Worm (Caenorhabditis elegans): Measurements from ENCODE around the gene T21D12.11.

The T21D12.11 gene

ce11 chrIV:294737-295136 is 25.5 kb downstream of the T21D12.11 start (continued):
- no peak for TF ChIP-seq unc-130 (tag; optimal IDR thresholded peaks at IDR 0.05)
- no peak for TF ChIP-seq sup-37 (GFP tag; optimal IDR thresholded peaks at IDR 0.05)
- no peak for TF ChIP-seq unc-98 (GFP tag; IDR thresholded peaks at IDR 0.05)
- peak; percentile 23 for TF ChIP-seq snu-23 (GFP tag; optimal IDR thresholded peaks at IDR 0.05)
- no peak for TF ChIP-seq C04F5.9 (tag; optimal IDR thresholded peaks at IDR 0.05)
- TF ChIP-seq nhr-20 (tag; optimal IDR thresholded peaks at IDR 0.05): peak; percentile 29
- TF ChIP-seq egl-27 (tag; optimal IDR thresholded peaks at IDR 0.05): no peak

ce11 chrIV:295734-296201 is 26.6 kb downstream of the T21D12.11 start:
- peak; percentile 28 for TF ChIP-seq tbx-2 (tag; optimal IDR thresholded peaks at IDR 0.05)
- peak; percentile 46; the same call in 1 of the 2 replicates for TF ChIP-seq nhr-19 (GFP tag; conservative IDR thresholded peaks at IDR 0.05)
- peak in 1 of 3 experiments; percentile 49 for TF ChIP-seq dpl-1 (GFP tag; optimal IDR thresholded peaks at IDR 0.05)
- no peak for TF ChIP-seq pag-3 (tag; optimal IDR thresholded peaks at IDR 0.05; ENCODE audit: borderline replicate concordance, insufficient read depth)
- no peak for TF ChIP-seq ceh-88 (GFP tag; IDR thresholded peaks at IDR 0.05)
- no peak for TF ChIP-seq blmp-1 (tag; optimal IDR thresholded peaks at IDR 0.05)
- TF ChIP-seq lin-35 (GFP tag; optimal IDR thresholded peaks at IDR 0.05): peak in 1 of 2 experiments; percentile 76
- TF ChIP-seq nhr-90 (tag; optimal IDR thresholded peaks at IDR 0.05; ENCODE audit: poor library complexity): peak; percentile 47
- peak; percentile 1 for TF ChIP-seq lin-13 (GFP tag; optimal IDR thresholded peaks at IDR 0.05)
- TF ChIP-seq nhr-47 (tag; optimal IDR thresholded peaks at IDR 0.05): peak; percentile 2
- peak; percentile 18 for TF ChIP-seq pax-3 (tag; optimal IDR thresholded peaks at IDR 0.05)
- no peak for TF ChIP-seq aha-1 (tag; optimal IDR thresholded peaks at IDR 0.05)
- TF ChIP-seq C34B4.2 (tag; optimal IDR thresholded peaks at IDR 0.05): no peak
- TF ChIP-seq ceh-82 (tag; optimal IDR thresholded peaks at IDR 0.05): no peak
- TF ChIP-seq efl-1 (optimal IDR thresholded peaks at IDR 0.05): no peak
- peak in 1 of 2 experiments; percentile 70 for TF ChIP-seq efl-1 (GFP tag; optimal IDR thresholded peaks at IDR 0.05 in 1 of 2)
- TF ChIP-seq elt-2 (tag; optimal IDR thresholded peaks at IDR 0.05): peak; percentile 81
- TF ChIP-seq C16A3.4 (tag; optimal IDR thresholded peaks at IDR 0.05): no peak
- no peak for TF ChIP-seq nhr-84 (tag; optimal IDR thresholded peaks at IDR 0.05)
- peak; percentile 46 for TF ChIP-seq lin-14 (GFP tag; optimal IDR thresholded peaks at IDR 0.05)
- TF ChIP-seq sup-37 (GFP tag; optimal IDR thresholded peaks at IDR 0.05): no peak
- peak; percentile 70 for TF ChIP-seq nhr-71 (tag; optimal IDR thresholded peaks at IDR 0.05)
- peak in 1 of 2 experiments; percentile 54 for TF ChIP-seq mdl-1 (tag; optimal IDR thresholded peaks at IDR 0.05)
- TF ChIP-seq nhr-20 (tag; optimal IDR thresholded peaks at IDR 0.05): peak; percentile 70
- no peak for TF ChIP-seq rnt-1 (tag; optimal IDR thresholded peaks at IDR 0.05)
- peak in 2 of 6 experiments; percentile 37 to 45 for TF ChIP-seq elt-3 (tag; optimal IDR thresholded peaks at IDR 0.05)
- no peak for TF ChIP-seq unc-130 (tag; optimal IDR thresholded peaks at IDR 0.05)
- no peak for TF ChIP-seq Y116A8C.19 (tag; optimal IDR thresholded peaks at IDR 0.05; ENCODE audit: borderline replicate concordance)
- peak; percentile 20 for TF ChIP-seq jun-1 (tag; optimal IDR thresholded peaks at IDR 0.05)
- peak; percentile 34 for TF ChIP-seq snu-23 (GFP tag; optimal IDR thresholded peaks at IDR 0.05)
- TF ChIP-seq ztf-11 (tag; optimal IDR thresholded peaks at IDR 0.05): no peak

ce11 chrIV:296849-297248 is 27.6 kb downstream of the T21D12.11 start:
- TF ChIP-seq fkh-4 (tag; optimal IDR thresholded peaks at IDR 0.05; ENCODE audit: borderline replicate concordance): no peak
- TF ChIP-seq ceh-88 (GFP tag; IDR thresholded peaks at IDR 0.05): no peak
- no peak for TF ChIP-seq egl-13 (tag; optimal IDR thresholded peaks at IDR 0.05)
- TF ChIP-seq isw-1 (GFP tag; IDR thresholded peaks at IDR 0.05): no peak
- no peak for TF ChIP-seq hpl-2 (GFP tag; optimal IDR thresholded peaks at IDR 0.05)
- no peak for TF ChIP-seq nhr-11 (tag; optimal IDR thresholded peaks at IDR 0.05)
- no peak for TF ChIP-seq C16A3.4 (tag; optimal IDR thresholded peaks at IDR 0.05)
- no peak for TF ChIP-seq blmp-1 (tag; optimal IDR thresholded peaks at IDR 0.05)
- TF ChIP-seq efl-3 (GFP tag; optimal IDR thresholded peaks at IDR 0.05): no peak
- TF ChIP-seq unc-86 (tag; optimal IDR thresholded peaks at IDR 0.05): no peak
- TF ChIP-seq nhr-84 (tag; optimal IDR thresholded peaks at IDR 0.05): no peak
- no peak for TF ChIP-seq ceh-90 (tag; optimal IDR thresholded peaks at IDR 0.05)
- no peak for TF ChIP-seq hlh-17 (GFP tag; optimal IDR thresholded peaks at IDR 0.05; ENCODE audit: borderline replicate concordance)
- TF ChIP-seq mab-9 (GFP tag; IDR thresholded peaks at IDR 0.05): no peak
- TF ChIP-seq mep-1 (tag; optimal IDR thresholded peaks at IDR 0.05): no peak
- TF ChIP-seq lin-35 (GFP tag; optimal IDR thresholded peaks at IDR 0.05): peak in 1 of 2 experiments; percentile 35
- TF ChIP-seq C34B4.2 (tag; optimal IDR thresholded peaks at IDR 0.05): no peak
- TF ChIP-seq unc-62 (GFP tag; optimal IDR thresholded peaks at IDR 0.05): no peak
- TF ChIP-seq ets-5 (GFP tag; IDR thresholded peaks at IDR 0.05): no peak
- no peak for TF ChIP-seq nhr-237 (tag; optimal IDR thresholded peaks at IDR 0.05)
- TF ChIP-seq unc-98 (GFP tag; IDR thresholded peaks at IDR 0.05): no peak
- TF ChIP-seq elt-2 (tag; optimal IDR thresholded peaks at IDR 0.05): peak; percentile 94
